Fruit fly (Drosophila melanogaster): ENCODE measurements around the gene CG7458.

CG7458 gene

DNA sequence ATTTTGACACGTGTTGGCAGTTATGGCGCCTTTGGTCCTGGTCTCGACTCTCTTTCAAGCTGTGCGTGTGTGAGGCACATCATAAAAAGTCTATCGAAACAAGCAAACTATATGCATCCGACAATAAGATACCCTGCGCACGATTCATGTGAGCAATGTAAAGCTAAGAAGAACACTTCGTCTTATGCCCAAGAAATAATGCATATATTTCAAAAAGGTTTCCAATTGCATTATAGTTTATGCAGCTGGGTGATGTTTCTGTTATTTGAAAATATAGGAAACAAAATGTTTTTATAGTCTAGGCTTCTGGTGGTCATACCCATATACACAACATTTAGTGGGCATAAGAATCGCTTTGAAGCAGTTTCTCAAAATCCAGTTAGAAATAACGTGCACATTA lies 18.7 kb downstream of the CG7458 start:
- TF ChIP-seq CG32264 (GFP tag; optimal IDR thresholded peaks at IDR 0.05) = no peak
- no peak for TF ChIP-seq OdsH (GFP tag; optimal IDR thresholded peaks at IDR 0.05)
- no peak for TF ChIP-seq GATAd (GFP tag; optimal IDR thresholded peaks at IDR 0.05)
- TF ChIP-seq dl (GFP tag; optimal IDR thresholded peaks at IDR 0.05; ENCODE audit: insufficient read depth in 1 of 2, partially characterized antibody in 2 of 2) = no peak
- TF ChIP-seq Dif (GFP tag; optimal IDR thresholded peaks at IDR 0.05; ENCODE audit: partially characterized antibody) = no peak

DNA sequence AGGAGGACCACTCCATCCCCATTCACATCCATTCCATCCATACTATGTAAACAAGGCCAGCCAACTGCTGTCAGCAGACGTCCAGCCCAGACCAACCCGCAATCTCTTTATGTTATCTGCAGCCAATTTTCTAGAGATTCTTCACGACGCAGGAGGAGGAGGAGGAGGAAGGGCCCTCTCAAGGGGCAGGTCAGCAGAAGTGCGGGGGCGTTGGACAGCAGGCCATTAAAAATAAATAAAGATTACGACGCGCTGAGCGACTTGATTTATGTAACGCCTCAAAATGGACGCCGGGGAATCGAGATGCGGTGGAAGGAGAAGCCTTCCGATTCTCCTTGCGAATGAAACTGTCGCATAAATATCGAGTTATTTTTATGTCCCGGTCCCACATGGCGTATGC lies 24.9 kb downstream of the CG7458 start:
- TF ChIP-seq Rel (GFP tag; optimal IDR thresholded peaks at IDR 0.05) = no peak
- peak; percentile 61 for TF ChIP-seq Rel (tag; optimal IDR thresholded peaks at IDR 0.05)
- TF ChIP-seq CG32264 (GFP tag; optimal IDR thresholded peaks at IDR 0.05) = no peak
- no peak for TF ChIP-seq psq (GFP tag; optimal IDR thresholded peaks at IDR 0.05)

DNA sequence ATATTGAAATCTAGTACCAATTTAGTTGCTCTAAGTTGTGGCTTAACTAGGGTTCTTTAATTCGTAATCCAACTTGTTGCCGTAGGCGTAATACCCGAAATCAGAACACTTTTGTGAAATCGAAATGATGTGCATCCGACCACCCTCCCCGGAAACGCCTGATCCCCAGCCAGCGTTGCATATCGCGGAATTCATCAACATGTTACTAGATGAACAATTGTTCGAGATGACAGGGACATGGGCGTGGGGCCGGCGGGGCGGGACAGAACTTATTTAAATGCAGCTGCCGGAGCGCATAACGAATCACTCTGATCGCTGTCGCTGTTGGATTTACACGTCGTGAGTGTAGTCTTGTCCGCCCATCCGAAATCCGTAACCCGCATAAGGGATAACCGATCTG lies 30.0 kb downstream of the CG7458 start, which contains the start of gene Act79B:
Act79B (plus strand) TSS at position 301 of the 400 bp plus-strand sequence.
- no peak for TF ChIP-seq dsf (GFP tag; optimal IDR thresholded peaks at IDR 0.05; ENCODE audit: borderline replicate concordance)
- no peak for TF ChIP-seq rgr (GFP tag; optimal IDR thresholded peaks at IDR 0.05)
- no peak for TF ChIP-seq sv (GFP tag; optimal IDR thresholded peaks at IDR 0.05)
- no peak for TF ChIP-seq h (GFP tag; optimal IDR thresholded peaks at IDR 0.05)
- no peak for TF ChIP-seq Myc (optimal IDR thresholded peaks at IDR 0.05)
- no peak for TF ChIP-seq dl (GFP tag; optimal IDR thresholded peaks at IDR 0.05; ENCODE audit: insufficient read depth in 1 of 2, partially characterized antibody in 2 of 2)
- no peak for TF ChIP-seq Jra (GFP tag; optimal IDR thresholded peaks at IDR 0.05)
- no peak for TF ChIP-seq dmrt93B (GFP tag; optimal IDR thresholded peaks at IDR 0.05)
- TF ChIP-seq Abd-B (GFP tag; optimal IDR thresholded peaks at IDR 0.05) = no peak
- TF ChIP-seq tai (GFP tag; optimal IDR thresholded peaks at IDR 0.05) = no peak
- no peak for TF ChIP-seq pan (optimal IDR thresholded peaks at IDR 0.05)
- no peak for TF ChIP-seq HLH106 (tag; optimal IDR thresholded peaks at IDR 0.05)
- TF ChIP-seq sage (GFP tag; optimal IDR thresholded peaks at IDR 0.05) = no peak
- TF ChIP-seq Mio (GFP tag; optimal IDR thresholded peaks at IDR 0.05) = no peak
- no peak for TF ChIP-seq br (GFP tag; optimal IDR thresholded peaks at IDR 0.05)
- no peak for TF ChIP-seq Hr83 (GFP tag; optimal IDR thresholded peaks at IDR 0.05; ENCODE audit: poor library complexity, severe bottlenecking)
- TF ChIP-seq Hr78 (GFP tag; optimal IDR thresholded peaks at IDR 0.05) = no peak
- no peak for TF ChIP-seq N (GFP tag; optimal IDR thresholded peaks at IDR 0.05)
- TF ChIP-seq Dfd (GFP tag; optimal IDR thresholded peaks at IDR 0.05) = no peak
- no peak for TF ChIP-seq OdsH (GFP tag; optimal IDR thresholded peaks at IDR 0.05)

DNA sequence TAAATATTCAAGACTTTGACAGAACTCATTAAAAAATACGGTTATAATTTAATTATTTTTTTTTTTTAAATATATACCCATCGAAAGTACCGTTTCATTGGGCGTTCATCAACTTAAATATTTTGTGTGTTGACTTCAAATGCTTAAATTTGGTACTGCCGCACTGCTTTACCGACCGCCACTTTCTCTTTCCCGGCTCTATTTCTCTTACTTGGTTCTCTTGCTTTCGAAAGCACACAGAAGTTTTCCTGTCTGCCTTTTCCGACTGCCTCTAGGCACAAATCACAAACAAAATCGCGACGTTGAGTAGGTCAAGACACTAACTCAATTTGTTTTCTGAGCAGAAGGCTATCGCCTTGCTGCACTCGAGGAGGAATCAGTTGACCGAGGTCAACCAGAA lies 39.1 kb downstream of the CG7458 start:
- no peak for TF ChIP-seq lola (GFP tag; optimal IDR thresholded peaks at IDR 0.05)
- TF ChIP-seq OdsH (GFP tag; optimal IDR thresholded peaks at IDR 0.05) = no peak
- TF ChIP-seq psq (GFP tag; optimal IDR thresholded peaks at IDR 0.05) = no peak
- no peak for TF ChIP-seq Rel (GFP tag; optimal IDR thresholded peaks at IDR 0.05)
- TF ChIP-seq Rel (tag; optimal IDR thresholded peaks at IDR 0.05) = no peak
- no peak for TF ChIP-seq Jra (GFP tag; optimal IDR thresholded peaks at IDR 0.05)
- TF ChIP-seq Vsx2 (GFP tag; optimal IDR thresholded peaks at IDR 0.05; ENCODE audit: partially characterized antibody) = no peak
- TF ChIP-seq GATAd (GFP tag; optimal IDR thresholded peaks at IDR 0.05) = no peak
- no peak for TF ChIP-seq N (GFP tag; optimal IDR thresholded peaks at IDR 0.05)
- no peak for TF ChIP-seq CG32264 (GFP tag; optimal IDR thresholded peaks at IDR 0.05)
- no peak for TF ChIP-seq Myc (optimal IDR thresholded peaks at IDR 0.05)
- no peak for TF ChIP-seq foxo (GFP tag; optimal IDR thresholded peaks at IDR 0.05)
- no peak for TF ChIP-seq HLH106 (tag; optimal IDR thresholded peaks at IDR 0.05)
- TF ChIP-seq usp (GFP tag; optimal IDR thresholded peaks at IDR 0.05) = no peak
- TF ChIP-seq tai (GFP tag; optimal IDR thresholded peaks at IDR 0.05) = no peak
- TF ChIP-seq Abd-B (GFP tag; optimal IDR thresholded peaks at IDR 0.05) = no peak
- TF ChIP-seq ey (GFP tag; optimal IDR thresholded peaks at IDR 0.05) = no peak
- no peak for TF ChIP-seq woc (GFP tag; optimal IDR thresholded peaks at IDR 0.05)
- TF ChIP-seq brk (GFP tag; optimal IDR thresholded peaks at IDR 0.05) = no peak

DNA sequence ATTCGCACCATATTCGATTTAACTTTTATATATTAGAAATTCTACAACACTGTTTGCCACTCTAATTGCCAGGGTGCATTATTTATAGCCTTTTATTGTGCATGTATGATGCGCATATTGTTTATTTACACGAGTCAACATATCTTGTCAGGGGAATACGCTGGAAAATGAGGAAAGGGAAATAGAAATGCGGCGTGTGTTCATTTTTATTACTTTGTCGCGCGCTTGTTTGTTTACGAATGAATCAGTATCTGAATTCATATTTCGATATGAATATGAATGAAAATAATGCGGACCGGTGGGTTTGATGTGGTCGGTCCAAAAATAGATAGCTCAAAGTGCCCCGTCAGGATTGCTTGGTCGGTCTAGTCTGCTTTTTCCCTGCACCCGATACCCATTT lies 51.2 kb downstream of the CG7458 start:
- TF ChIP-seq CG9705 (GFP tag; optimal IDR thresholded peaks at IDR 0.05) (no peak), br (GFP tag; optimal IDR thresholded peaks at IDR 0.05) (no peak), dl (GFP tag; optimal IDR thresholded peaks at IDR 0.05; ENCODE audit: insufficient read depth in 1 of 2, partially characterized antibody in 2 of 2) (no peak), Rel (GFP tag; optimal IDR thresholded peaks at IDR 0.05) (no peak), Rel (tag; optimal IDR thresholded peaks at IDR 0.05) (no peak), Vsx2 (GFP tag; optimal IDR thresholded peaks at IDR 0.05; ENCODE audit: partially characterized antibody) (no peak), fru (GFP tag; optimal IDR thresholded peaks at IDR 0.05) (no peak), woc (GFP tag; optimal IDR thresholded peaks at IDR 0.05) (no peak), Hr78 (GFP tag; optimal IDR thresholded peaks at IDR 0.05) (no peak), Dfd (GFP tag; optimal IDR thresholded peaks at IDR 0.05) (no peak), GATAd (GFP tag; optimal IDR thresholded peaks at IDR 0.05) (no peak), Hnf4 (GFP tag; optimal IDR thresholded peaks at IDR 0.05) (no peak), CrebA (GFP tag; optimal IDR thresholded peaks at IDR 0.05; ENCODE audit: borderline replicate concordance) (no peak), Mio (GFP tag; optimal IDR thresholded peaks at IDR 0.05) (no peak)
